Worm (Caenorhabditis elegans): Measurements from ENCODE around the gene Y47D3B.3.

DNA sequence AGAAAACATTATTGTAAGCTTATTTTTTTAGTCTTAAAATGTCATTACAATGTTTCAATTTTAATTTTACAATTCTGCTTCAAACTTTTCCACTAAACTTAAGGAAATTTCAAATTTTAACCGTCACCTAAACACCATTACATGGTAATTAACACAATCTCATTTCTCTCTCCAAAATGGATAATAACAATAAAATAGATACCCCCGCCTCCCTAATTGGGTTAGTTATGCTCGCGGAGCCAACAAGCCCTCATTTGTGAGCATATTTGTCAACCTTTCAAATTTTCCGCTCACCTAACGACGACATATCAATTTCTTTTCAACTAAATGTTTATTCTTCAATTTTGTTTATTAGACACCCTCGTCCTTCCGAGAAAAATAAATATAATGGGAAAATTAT, 39.3 kb upstream of the Y47D3B.3 start:
- TF ChIP-seq him-1 (tag; optimal IDR thresholded peaks at IDR 0.05): no peak
- TF ChIP-seq dao-5 (tag; optimal IDR thresholded peaks at IDR 0.05): no peak

Measured in whole organism, L4/young adult.